Worm (Caenorhabditis elegans) whole organism, young adult: ENCODE measurements around the gene K05F1.13.
A peak's percentile ranks its signal among the peaks of the same experiment; 100 is the strongest.
"Not testable (repeated sequence)": the region's sequence is repeated elsewhere in the genome, so short reads cannot be mapped to it uniquely, and the experiment has no call there.

Experiments used
- B0035.1 ChIP-seq: sonication (generic microtip); optimal IDR thresholded peaks from 2 replicates; lab custom pipeline; 2016; ENCODE audit warnings: missing genetic modification characterization, mild to moderate bottlenecking, missing compliant biosample characterization, missing genotype, missing genetic modification reagents
- D2030.7 ChIP-seq: fragments of 200-800 bp; sonication (Bioruptor generic); IDR thresholded peaks from 2 replicates; pipeline ENCODE4 v1.3.6; 2022; ENCODE audit warnings: missing genetic modification reagents, missing genetic modification characterization, missing compliant biosample characterization
- F10E7.11 ChIP-seq: sonication (generic microtip); optimal IDR thresholded peaks from 2 replicates; lab custom pipeline; 2017; ENCODE audit warnings: mild to moderate bottlenecking, missing genetic modification characterization, moderate library complexity, missing compliant biosample characterization
- F37B4.10 ChIP-seq: fragments of 200-800 bp; sonication (Bioruptor generic); IDR thresholded peaks from 2 replicates; pipeline ENCODE4 v1.3.6; 2022; ENCODE audit warnings: missing genetic modification characterization, missing compliant biosample characterization
- F39B2.1 ChIP-seq: fragments of 200-800 bp; sonication (Bioruptor generic); IDR thresholded peaks from 2 replicates; pipeline ENCODE4 v1.3.6; 2022; ENCODE audit warnings: missing genetic modification reagents, missing genetic modification characterization, missing compliant biosample characterization
- F49E8.2 ChIP-seq: sonication (generic microtip); optimal IDR thresholded peaks from 3 replicates; lab custom pipeline; 2017; ENCODE audit warnings: missing genetic modification characterization, mild to moderate bottlenecking, missing compliant biosample characterization, antibody characterized with exemption, moderate library complexity; ENCODE audit not compliant: insufficient read depth
- F52B5.7 ChIP-seq: sonication (generic microtip); optimal IDR thresholded peaks from 2 replicates; lab custom pipeline; 2016; ENCODE audit warnings: mild to moderate bottlenecking, missing genetic modification characterization, missing compliant biosample characterization
- akir-1 ChIP-seq: fragments of 200-800 bp; sonication (Bioruptor generic); optimal IDR thresholded peaks from 2 replicates; lab custom pipeline; 2018; ENCODE audit warnings: mild to moderate bottlenecking, missing genetic modification characterization, moderate library complexity, missing compliant biosample characterization
- aptf-2 ChIP-seq: fragments of 200-800 bp; sonication (Bioruptor generic); conservative IDR thresholded peaks from 2 replicates; pipeline ENCODE4 v1.3.6; 2022; ENCODE audit warnings: missing genetic modification reagents, missing genetic modification characterization, missing compliant biosample characterization
- attf-5 ChIP-seq: fragments of 200-800 bp; sonication (Bioruptor generic); optimal IDR thresholded peaks from 2 replicates; lab custom pipeline; 2018; ENCODE audit warnings: mild to moderate bottlenecking, missing genetic modification characterization, missing compliant biosample characterization
- attf-6 ChIP-seq: fragments of 200-800 bp; sonication (Bioruptor generic); IDR thresholded peaks from 2 replicates; pipeline ENCODE4 v1.3.6; 2022; ENCODE audit warnings: missing genetic modification reagents, missing genetic modification characterization, missing compliant biosample characterization
- bed-1 ChIP-seq: fragments of 200-800 bp; sonication (Bioruptor generic); IDR thresholded peaks from 2 replicates; pipeline ENCODE4 v1.3.6; 2022; ENCODE audit warnings: missing genetic modification reagents, missing genetic modification characterization, missing compliant biosample characterization
- cebp-2 ChIP-seq: fragments of 200-800 bp; sonication (Bioruptor generic); IDR thresholded peaks from 2 replicates; pipeline ENCODE4 v1.3.6; 2022; ENCODE audit warnings: missing genetic modification characterization, missing compliant biosample characterization
- ceh-100 ChIP-seq: fragments of 200-800 bp; sonication (Bioruptor generic); IDR thresholded peaks from 2 replicates; pipeline ENCODE4 v1.3.6; 2022; ENCODE audit warnings: missing genetic modification reagents, missing genetic modification characterization, missing compliant biosample characterization
- ceh-58 ChIP-seq: fragments of 200-800 bp; sonication (Bioruptor generic); IDR thresholded peaks from 2 replicates; pipeline ENCODE4 v1.3.6; 2022; ENCODE audit warnings: missing genetic modification characterization, missing compliant biosample characterization
- ceh-91 ChIP-seq: fragments of 200-800 bp; sonication (Bioruptor generic); IDR thresholded peaks from 2 replicates; pipeline ENCODE4 v1.3.6; 2022; ENCODE audit warnings: missing genetic modification reagents, missing genetic modification characterization, missing compliant biosample characterization
- chd-7 ChIP-seq: sonication (generic microtip); optimal IDR thresholded peaks from 2 replicates; lab custom pipeline; 2016; ENCODE audit warnings: mild to moderate bottlenecking, missing genetic modification characterization, moderate library complexity, missing compliant biosample characterization
- dox-1 ChIP-seq: fragments of 200-800 bp; sonication (Bioruptor generic); IDR thresholded peaks from 2 replicates; pipeline ENCODE4 v1.3.6; 2022; ENCODE audit warnings: missing genetic modification reagents, missing genetic modification characterization, missing compliant biosample characterization
- efl-1 ChIP-seq: fragments of 150-350 bp; optimal IDR thresholded peaks from 2 replicates; lab custom pipeline; 2014; ENCODE audit warnings: missing biosample characterization, missing genetic modification reagents, missing genetic modification characterization
- egl-44 ChIP-seq: fragments of 200-800 bp; sonication (Bioruptor generic); IDR thresholded peaks from 2 replicates; pipeline ENCODE4 v1.3.6; 2022; ENCODE audit warnings: missing genetic modification reagents, missing genetic modification characterization, missing compliant biosample characterization
- egrh-3 ChIP-seq: fragments of 200-800 bp; sonication (Bioruptor generic); IDR thresholded peaks from 2 replicates; pipeline ENCODE4 v1.3.6; 2022; ENCODE audit warnings: missing genetic modification reagents, missing genetic modification characterization, missing compliant biosample characterization
- ekl-4 ChIP-seq: fragments of 200-800 bp; sonication (Bioruptor generic); IDR thresholded peaks from 2 replicates; pipeline ENCODE4 v1.3.6; 2022; ENCODE audit warnings: missing genetic modification reagents, missing genetic modification characterization, missing compliant biosample characterization
- ets-4 ChIP-seq: fragments of 200-800 bp; sonication (Bioruptor generic); optimal IDR thresholded peaks from 2 replicates; lab custom pipeline; 2018; ENCODE audit warnings: mild to moderate bottlenecking, missing genetic modification characterization, missing compliant biosample characterization
- gei-17 ChIP-seq: fragments of 200-800 bp; sonication (Bioruptor generic); optimal IDR thresholded peaks from 2 replicates; lab custom pipeline; 2018; ENCODE audit warnings: mild to moderate bottlenecking, missing genetic modification characterization, missing compliant biosample characterization
- hlh-26 ChIP-seq: fragments of 200-800 bp; sonication (Bioruptor generic); conservative IDR thresholded peaks from 2 replicates; pipeline ENCODE4 v1.3.6; 2022; ENCODE audit warnings: missing genetic modification reagents, missing genetic modification characterization, missing compliant biosample characterization
- hmg-1.2 ChIP-seq: fragments of 200-800 bp; sonication (Bioruptor generic); IDR thresholded peaks from 2 replicates; pipeline ENCODE4 v1.3.6; 2022; ENCODE audit warnings: missing genetic modification reagents, missing genetic modification characterization, missing compliant biosample characterization
- lin-40 ChIP-seq: sonication (generic microtip); optimal IDR thresholded peaks from 2 replicates; lab custom pipeline; 2016; ENCODE audit warnings: missing genetic modification characterization, mild to moderate bottlenecking, missing compliant biosample characterization, missing genotype, missing genetic modification reagents
- lin-54 ChIP-seq: fragments of 200-800 bp; sonication (Bioruptor generic); optimal IDR thresholded peaks from 2 replicates; lab custom pipeline; 2018; ENCODE audit warnings: mild to moderate bottlenecking, missing genetic modification characterization, missing compliant biosample characterization
- lir-1 ChIP-seq: fragments of 200-800 bp; sonication (Bioruptor generic); conservative IDR thresholded peaks from 2 replicates; pipeline ENCODE4 v1.3.6; 2022; ENCODE audit warnings: missing genetic modification reagents, missing genetic modification characterization, missing compliant biosample characterization
- lsl-1 ChIP-seq: fragments of 200-800 bp; sonication (Bioruptor generic); optimal IDR thresholded peaks from 2 replicates; lab custom pipeline; 2018; ENCODE audit warnings: mild to moderate bottlenecking, missing genetic modification characterization, moderate library complexity, missing compliant biosample characterization
- lsy-27 ChIP-seq: sonication (generic microtip); optimal IDR thresholded peaks from 2 replicates; lab custom pipeline; 2017; ENCODE audit warnings: missing genetic modification characterization, mild to moderate bottlenecking, missing compliant biosample characterization, antibody characterized with exemption, missing genotype, borderline replicate concordance; ENCODE audit not compliant: insufficient read depth
- mel-28 ChIP-seq: sonication (generic microtip); optimal IDR thresholded peaks from 2 replicates; lab custom pipeline; 2016; ENCODE audit warnings: borderline replicate concordance, mild to moderate bottlenecking, missing genetic modification characterization, missing compliant biosample characterization
- nfya-1 ChIP-seq: sonication (generic microtip); optimal IDR thresholded peaks from 2 replicates; lab custom pipeline; 2017; ENCODE audit warnings: antibody characterized with exemption, missing compliant biosample characterization, missing genetic modification characterization, borderline replicate concordance; ENCODE audit not compliant: insufficient read depth
- nfyb-1 ChIP-seq: fragments of 200-800 bp; sonication (Bioruptor generic); IDR thresholded peaks from 2 replicates; pipeline ENCODE4 v1.3.6; 2022; ENCODE audit warnings: missing genetic modification reagents, missing genetic modification characterization, missing compliant biosample characterization
- nhr-120 ChIP-seq: fragments of 200-800 bp; sonication (Bioruptor generic); IDR thresholded peaks from 2 replicates; pipeline ENCODE4 v1.3.6; 2022; ENCODE audit warnings: missing genetic modification characterization, missing compliant biosample characterization
- nhr-27 ChIP-seq: fragments of 200-800 bp; sonication (Bioruptor generic); optimal IDR thresholded peaks from 2 replicates; lab custom pipeline; 2018; ENCODE audit warnings: mild to moderate bottlenecking, missing genetic modification characterization, moderate library complexity, missing compliant biosample characterization
- pbrm-1 ChIP-seq: fragments of 200-800 bp; sonication (Bioruptor generic); IDR thresholded peaks from 2 replicates; pipeline ENCODE4 v1.3.6; 2022; ENCODE audit warnings: missing genetic modification reagents, missing genetic modification characterization, missing compliant biosample characterization
- snpc-1.1 ChIP-seq: sonication (generic microtip); optimal IDR thresholded peaks from 2 replicates; lab custom pipeline; 2017; ENCODE audit warnings: missing genetic modification characterization, mild to moderate bottlenecking, missing compliant biosample characterization, antibody characterized with exemption, moderate library complexity, missing genotype, missing genetic modification reagents; ENCODE audit not compliant: insufficient read depth
- snpc-3.4 ChIP-seq: sonication (generic microtip); optimal IDR thresholded peaks from 2 replicates; lab custom pipeline; 2017; ENCODE audit warnings: missing genetic modification characterization, mild to moderate bottlenecking, missing compliant biosample characterization, antibody characterized with exemption, moderate library complexity, missing genotype, missing genetic modification reagents
- snpc-4 ChIP-seq, 5 experiments: fragments of 150-350 bp in 1 of 5; sonication (generic microtip) in 4 of 5; optimal IDR thresholded peaks; 2 replicates each; lab custom pipeline; 2014 to 2018; ENCODE audit warnings: missing genetic modification characterization in 5 of 5, missing biosample characterization in 3 of 5, antibody characterized with exemption in 2 of 5, mild to moderate bottlenecking in 2 of 5, missing compliant biosample characterization in 2 of 5, missing genotype in 2 of 5, moderate library complexity in 2 of 5, missing genetic modification reagents in 1 of 5
- tbx-9 ChIP-seq: sonication (generic microtip); optimal IDR thresholded peaks from 2 replicates; lab custom pipeline; 2016; ENCODE audit warnings: borderline replicate concordance, missing genetic modification characterization, inconsistent platforms, missing compliant biosample characterization
- xnd-1 ChIP-seq: sonication (generic microtip); optimal IDR thresholded peaks from 2 replicates; lab custom pipeline; 2016; ENCODE audit warnings: missing genotype, missing genetic modification reagents, missing genetic modification characterization, missing compliant biosample characterization
- ztf-22 ChIP-seq: fragments of 200-800 bp; sonication (Bioruptor generic); optimal IDR thresholded peaks from 2 replicates; lab custom pipeline; 2018; ENCODE audit warnings: mild to moderate bottlenecking, missing genetic modification characterization, moderate library complexity, missing compliant biosample characterization

Gene K05F1.13

ce11 chrII:5815382-5815781 lies 26.5 kb downstream of the K05F1.13 start, which contains the start of gene wago-5:
Gene wago-5 (minus strand): TSS chrII:5815482.
- not testable (repeated sequence) for TF ChIP-seq xnd-1; chd-7; lin-40 (tag; lab: Kevin White, UChicago)

DNA sequence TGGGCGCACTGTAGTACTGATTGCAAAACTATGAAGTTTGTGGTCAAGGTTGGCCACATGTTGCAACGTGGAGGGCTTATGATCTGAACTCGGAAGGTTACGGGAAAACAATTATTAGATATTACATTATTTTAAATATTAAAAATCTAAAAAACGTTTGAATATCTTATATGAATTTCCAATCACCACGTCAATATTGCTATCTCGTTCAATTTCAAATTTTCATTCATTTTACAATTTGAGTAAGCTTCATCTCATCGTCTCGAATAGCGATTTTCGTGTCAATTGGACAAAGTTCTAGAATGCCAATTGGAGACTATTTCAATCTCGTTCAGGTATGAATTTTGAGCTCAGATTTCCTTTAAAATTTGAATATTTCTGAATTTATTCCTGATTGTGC lies 27.4 kb downstream of the K05F1.13 start, which contains the start of gene ZK1248.20:
Gene ZK1248.20, plus strand, starts transcription at position 301 of the 400 bp plus-strand sequence.
- TF ChIP-seq lsl-1, result no peak

- TF ChIP-seq ceh-91 (GFP tag; lab: Robert Waterston, UW), result no peak
- no peak for TF ChIP-seq hlh-26 (GFP tag; lab: Robert Waterston, UW)
- no peak for TF ChIP-seq nhr-27 (tag; lab: Kevin White, UChicago)
- no peak for TF ChIP-seq B0035.1
- TF ChIP-seq gei-17 (GFP tag; lab: Kevin White, UChicago), result no peak
- no peak for TF ChIP-seq pbrm-1 (GFP tag; lab: Robert Waterston, UW)
- no peak for TF ChIP-seq ekl-4 (GFP tag; lab: Robert Waterston, UW)
- TF ChIP-seq tbx-9, result no peak
- no peak for TF ChIP-seq F49E8.2
- TF ChIP-seq egrh-3 (GFP tag; lab: Robert Waterston, UW), result no peak
- TF ChIP-seq snpc-1.1, result no peak
- no peak for TF ChIP-seq akir-1
- TF ChIP-seq lir-1 (GFP tag; lab: Robert Waterston, UW), result no peak
- TF ChIP-seq bed-1, result no peak
- no peak for TF ChIP-seq xnd-1
- no peak for TF ChIP-seq hmg-1.2 (GFP tag; lab: Robert Waterston, UW)
- no peak for TF ChIP-seq nhr-120 (GFP tag; lab: Robert Waterston, UW)
- TF ChIP-seq ceh-58 (GFP tag; lab: Robert Waterston, UW), result no peak
- no peak for TF ChIP-seq F10E7.11 (tag; lab: Kevin White, UChicago)
- TF ChIP-seq F52B5.7, result no peak
Measured at ce11 chrII:5818298-5818697, 29.4 kb downstream of the K05F1.13 start, which contains the start of gene ZK1248.4. Gene ZK1248.4 (plus strand): TSS chrII:5818598.

ce11 chrII:5819655-5820054 lies 30.7 kb downstream of the K05F1.13 start:
- TF ChIP-seq ztf-22 (GFP tag; lab: Kevin White, UChicago) (no peak), nfya-1 (tag; lab: Kevin White, UChicago) (no peak), F37B4.10 (GFP tag; lab: Robert Waterston, UW) (no peak), lsy-27 (tag; lab: Kevin White, UChicago) (no peak), lin-54 (GFP tag; lab: Kevin White, UChicago) (peak; percentile 15), efl-1 (GFP tag; lab: Kevin White, UChicago) (no peak), egrh-3 (GFP tag; lab: Robert Waterston, UW) (no peak), D2030.7 (GFP tag; lab: Robert Waterston, UW) (peak; percentile 51; the same call in 1 of the 2 replicates), attf-5 (peak; percentile 31), ceh-100 (GFP tag; lab: Robert Waterston, UW) (peak; percentile 69), ets-4 (GFP tag; lab: Kevin White, UChicago) (no peak), aptf-2 (GFP tag; lab: Robert Waterston, UW) (0 out of 2 replicates have a peak, but pooled peaks have one; percentile 26), nfyb-1 (no peak), cebp-2 (GFP tag; lab: Robert Waterston, UW) (no peak), egl-44 (GFP tag; lab: Robert Waterston, UW) (no peak), F39B2.1 (GFP tag; lab: Robert Waterston, UW) (no peak), ceh-91 (GFP tag; lab: Robert Waterston, UW) (0 out of 2 replicates have a peak, but pooled peaks have one; percentile 55), ekl-4 (GFP tag; lab: Robert Waterston, UW) (no peak), dox-1 (peak; percentile 70), snpc-4 (GFP tag; optimal IDR thresholded peaks at IDR 0.05; lab: Kevin White, UChicago) (no peak), snpc-4 (tag; optimal IDR thresholded peaks at IDR 0.05; lab: Kevin White, UChicago) (no peak), attf-6 (GFP tag; lab: Robert Waterston, UW) (0 out of 2 replicates have a peak, but pooled peaks have one; percentile 35), snpc-3.4 (tag; lab: Kevin White, UChicago) (no peak), mel-28 (tag; lab: Kevin White, UChicago) (no peak)
